Worm (Caenorhabditis elegans) whole organism, L4 larva: ENCODE data around the gene atad-3.

Experiments used
- Y105C5A.15 ChIP-seq: fragments of 200-800 bp; sonication (Bioruptor generic); IDR thresholded peaks from 2 replicates; pipeline ENCODE4 v1.3.6; 2022; ENCODE audit warnings: missing genetic modification characterization, missing compliant biosample characterization
- ZK337.2 ChIP-seq: fragments of 200-800 bp; sonication (Bioruptor generic); IDR thresholded peaks from 2 replicates; pipeline ENCODE4 v1.3.6; 2022; ENCODE audit warnings: missing genetic modification reagents, missing genetic modification characterization, missing compliant biosample characterization
- ZK546.5 ChIP-seq, 2 experiments: sonication (generic microtip); optimal IDR thresholded peaks; 2 replicates each; lab custom pipeline; 2017; ENCODE audit warnings: missing biosample characterization in 2 of 2, missing genetic modification characterization in 2 of 2
- ceh-82 ChIP-seq: sonication (generic microtip); optimal IDR thresholded peaks from 2 replicates; lab custom pipeline; 2017; ENCODE audit warnings: missing biosample characterization, missing genetic modification characterization
- daf-8 ChIP-seq: fragments of 200-800 bp; sonication (Bioruptor generic); IDR thresholded peaks from 2 replicates; pipeline ENCODE4 v1.3.6; 2022; ENCODE audit warnings: missing genetic modification characterization, missing compliant biosample characterization
- lir-3 ChIP-seq: sonication (generic microtip); optimal IDR thresholded peaks from 2 replicates; lab custom pipeline; 2016; ENCODE audit warnings: mild to moderate bottlenecking, missing genetic modification characterization, missing compliant biosample characterization
- mdl-1 ChIP-seq, 2 experiments: fragments of 150-350 bp in 1 of 2; sonication (generic microtip) in 1 of 2; optimal IDR thresholded peaks; 2 replicates each; lab custom pipeline; 2014 to 2017; ENCODE audit warnings: missing biosample characterization in 2 of 2, missing genetic modification characterization in 2 of 2
- php-3 ChIP-seq: fragments of 200-800 bp; sonication (Bioruptor generic); IDR thresholded peaks from 2 replicates; pipeline ENCODE4 v1.3.6; 2022; ENCODE audit warnings: missing genetic modification reagents, missing genetic modification characterization, missing compliant biosample characterization
- pqm-1 ChIP-seq: sonication (generic microtip); optimal IDR thresholded peaks from 2 replicates; lab custom pipeline; 2017; ENCODE audit warnings: missing biosample characterization, missing genetic modification characterization
- zag-1 ChIP-seq: fragments of 150-350 bp; optimal IDR thresholded peaks from 2 replicates; lab custom pipeline; 2014; ENCODE audit warnings: missing biosample characterization, missing genetic modification characterization

- TF ChIP-seq Y105C5A.15 (GFP tag; lab: Robert Waterston, UW): no peak
- no peak for TF ChIP-seq lir-3 (tag; lab: Kevin White, UChicago)
- no peak for TF ChIP-seq php-3 (GFP tag; lab: Robert Waterston, UW)
- TF ChIP-seq pqm-1 (tag; lab: Kevin White, UChicago): no peak
- TF ChIP-seq daf-8 (GFP tag; lab: Robert Waterston, UW): no peak
- no peak for TF ChIP-seq ZK546.5 (tag; optimal IDR thresholded peaks at IDR 0.05; lab: Kevin White, UChicago)
- peak in 1 of 2 experiments; percentile 18 for TF ChIP-seq mdl-1 (tag; optimal IDR thresholded peaks at IDR 0.05; lab: Kevin White, UChicago)
- TF ChIP-seq zag-1: no peak
- TF ChIP-seq ceh-82 (tag; lab: Kevin White, UChicago): no peak
- TF ChIP-seq ZK337.2 (GFP tag; lab: Robert Waterston, UW): no peak
Measured at ce11 chrII:10202275-10202674, 46.5 kb upstream of the atad-3 start.
